Worm (Caenorhabditis elegans): ENCODE measurements around the gene R105.1.

R105.1 gene

ce11 chrIV:4653708-4654107, 20.2 kb downstream of the R105.1 start:
- TF ChIP-seq attf-3 (GFP tag; conservative IDR thresholded peaks at IDR 0.05), result no peak
- TF ChIP-seq tbx-9 (tag; optimal IDR thresholded peaks at IDR 0.05; ENCODE audit: borderline replicate concordance), result no peak
- no peak for TF ChIP-seq unc-62 (GFP tag; optimal IDR thresholded peaks at IDR 0.05)
- peak; percentile 99 for TF ChIP-seq lsl-1 (GFP tag; optimal IDR thresholded peaks at IDR 0.05)
- TF ChIP-seq sea-2 (GFP tag; IDR thresholded peaks at IDR 0.05), result no peak
- peak; percentile 17 for TF ChIP-seq tlf-1 (GFP tag; optimal IDR thresholded peaks at IDR 0.05)
- peak; percentile 24 for TF ChIP-seq efl-1 (GFP tag; optimal IDR thresholded peaks at IDR 0.05)
- no peak for TF ChIP-seq repo-1 (tag; optimal IDR thresholded peaks at IDR 0.05)
- TF ChIP-seq tbp1 (GFP tag; optimal IDR thresholded peaks at IDR 0.05), result peak; percentile 49
- peak; percentile 49; the same call in 1 of the 2 replicates for TF ChIP-seq mcd-1 (GFP tag; IDR thresholded peaks at IDR 0.05)
- TF ChIP-seq B0336.3 (GFP tag; IDR thresholded peaks at IDR 0.05), result 0 out of 2 replicates have a peak, but pooled peaks have one; percentile 18
- no peak for TF ChIP-seq ceh-40 (GFP tag; IDR thresholded peaks at IDR 0.05)
- 0 out of 2 replicates have a peak, but pooled peaks have one; percentile 55 for TF ChIP-seq ekl-4 (GFP tag; IDR thresholded peaks at IDR 0.05)
- TF ChIP-seq madf-6 (GFP tag; IDR thresholded peaks at IDR 0.05), result peak; percentile 98
- TF ChIP-seq madf-3 (GFP tag; IDR thresholded peaks at IDR 0.05), result 0 out of 2 replicates have a peak, but pooled peaks have one; percentile 20
- peak; percentile 89 for TF ChIP-seq madf-8 (GFP tag; conservative IDR thresholded peaks at IDR 0.05)
- peak; percentile 71 for TF ChIP-seq snpc-3.4 (tag; optimal IDR thresholded peaks at IDR 0.05)
- peak; percentile 11 for TF ChIP-seq hrde-1 (tag; optimal IDR thresholded peaks at IDR 0.05; ENCODE audit: borderline replicate concordance)
- peak; percentile 39 for TF ChIP-seq snpc-4 (GFP tag; optimal IDR thresholded peaks at IDR 0.05)
- TF ChIP-seq snpc-4 (tag; optimal IDR thresholded peaks at IDR 0.05), result peak in 2 of 4 experiments; percentile 44 to 63
- peak; percentile 23 for TF ChIP-seq snpc-1.3 (tag; optimal IDR thresholded peaks at IDR 0.05; ENCODE audit: insufficient read depth)
- TF ChIP-seq snpc-1.1 (tag; optimal IDR thresholded peaks at IDR 0.05; ENCODE audit: insufficient read depth), result peak; percentile 3
- peak; percentile 83 for TF ChIP-seq D2030.7 (GFP tag; IDR thresholded peaks at IDR 0.05)
- TF ChIP-seq ZK185.1 (tag; optimal IDR thresholded peaks at IDR 0.05; ENCODE audit: poor library complexity, severe bottlenecking), result no peak
- TF ChIP-seq him-1 (tag; optimal IDR thresholded peaks at IDR 0.05), result no peak
- TF ChIP-seq F52B5.7 (tag; optimal IDR thresholded peaks at IDR 0.05), result no peak
- TF ChIP-seq hmg-1.2 (GFP tag; IDR thresholded peaks at IDR 0.05), result peak; percentile 23; the same call in 1 of the 2 replicates
- peak; percentile 42; the same call in 1 of the 2 replicates for TF ChIP-seq C17E4.6 (GFP tag; IDR thresholded peaks at IDR 0.05)
- TF ChIP-seq attf-6 (GFP tag; IDR thresholded peaks at IDR 0.05), result peak; percentile 73
- peak; percentile 76 for TF ChIP-seq dox-1 (GFP tag; IDR thresholded peaks at IDR 0.05)
- peak; percentile 64 for TF ChIP-seq ceh-100 (GFP tag; IDR thresholded peaks at IDR 0.05)
- TF ChIP-seq ceh-91 (GFP tag; IDR thresholded peaks at IDR 0.05), result peak; percentile 87
- no peak for TF ChIP-seq aptf-2 (GFP tag; conservative IDR thresholded peaks at IDR 0.05)
- TF ChIP-seq hsf-1 (GFP tag; IDR thresholded peaks at IDR 0.05), result peak; percentile 75
- TF ChIP-seq die-1 (tag; optimal IDR thresholded peaks at IDR 0.05), result no peak
- no peak for TF ChIP-seq lin-40 (tag; optimal IDR thresholded peaks at IDR 0.05)
- peak; percentile 68 for TF ChIP-seq F49E8.2 (tag; optimal IDR thresholded peaks at IDR 0.05; ENCODE audit: insufficient read depth)
- TF ChIP-seq xnd-1 (tag; optimal IDR thresholded peaks at IDR 0.05), result peak; percentile 96
- no peak for TF ChIP-seq cebp-1 (GFP tag; IDR thresholded peaks at IDR 0.05)
- no peak for TF ChIP-seq cebp-1 (tag; optimal IDR thresholded peaks at IDR 0.05)
- no peak for TF ChIP-seq nfya-2 (GFP tag; IDR thresholded peaks at IDR 0.05)
- no peak for TF ChIP-seq F57A8.1 (GFP tag; optimal IDR thresholded peaks at IDR 0.05)
- peak; percentile 44; the same call in 1 of the 2 replicates for TF ChIP-seq rcor-1 (GFP tag; IDR thresholded peaks at IDR 0.05)
- peak; percentile 63 for TF ChIP-seq lin-54 (GFP tag; optimal IDR thresholded peaks at IDR 0.05)
- 0 out of 2 replicates have a peak, but pooled peaks have one; percentile 53 for TF ChIP-seq Y53G8AR.9 (GFP tag; conservative IDR thresholded peaks at IDR 0.05)
- peak; percentile 98 for TF ChIP-seq F33H1.4 (GFP tag; IDR thresholded peaks at IDR 0.05)
